Worm (Caenorhabditis elegans): Measurements from ENCODE around the gene ccdc-149.

ce11 chrX:11474605-11475385 is 36.5 kb downstream of the ccdc-149 start:
- TF ChIP-seq hmg-4 (GFP tag; optimal IDR thresholded peaks at IDR 0.05) (no peak), scrt-1 (GFP tag; IDR thresholded peaks at IDR 0.05) (no peak), ama-1 (optimal IDR thresholded peaks at IDR 0.05) (no peak), hmbx-1 (tag; optimal IDR thresholded peaks at IDR 0.05) (no peak), ceh-36 (tag; optimal IDR thresholded peaks at IDR 0.05) (no peak), F13C5.2 (tag; optimal IDR thresholded peaks at IDR 0.05) (no peak), hnd-1 (tag; optimal IDR thresholded peaks at IDR 0.05) (no peak), tbx-11 (GFP tag; IDR thresholded peaks at IDR 0.05) (no peak), ceh-13 (GFP tag; optimal IDR thresholded peaks at IDR 0.05) (no peak)
